Worm (Caenorhabditis elegans): Measurements from ENCODE around the gene F11C7.6.

F11C7.6 gene

ce11 chrX:17423894-17424594, 22.7 kb downstream of the F11C7.6 start:
- TF ChIP-seq unc-62 (GFP tag; optimal IDR thresholded peaks at IDR 0.05): no peak

ce11 chrX:17424595-17424913, 23.2 kb downstream of the F11C7.6 start:
- no peak for TF ChIP-seq unc-62 (GFP tag; optimal IDR thresholded peaks at IDR 0.05)

- TF ChIP-seq unc-62 (GFP tag; optimal IDR thresholded peaks at IDR 0.05): no peak
Measured at ce11 chrX:17426712-17427111, 25.3 kb downstream of the F11C7.6 start.

- TF ChIP-seq unc-62 (GFP tag; optimal IDR thresholded peaks at IDR 0.05): no peak
Measured at ce11 chrX:17427778-17428177, 26.4 kb downstream of the F11C7.6 start.

- no peak for TF ChIP-seq unc-62 (GFP tag; optimal IDR thresholded peaks at IDR 0.05)
Measured at ce11 chrX:17428803-17429202, 27.4 kb downstream of the F11C7.6 start, which contains the start of gene pbo-6. Gene pbo-6, plus strand, starts transcription at chrX:17429042.

- TF ChIP-seq unc-62 (GFP tag; optimal IDR thresholded peaks at IDR 0.05): no peak
Measured at ce11 chrX:17434234-17434633, 32.9 kb downstream of the F11C7.6 start, which contains the start of gene fubl-3. Gene fubl-3, plus strand, starts transcription at chrX:17434445.

ce11 chrX:17438386-17438785, 37.0 kb downstream of the F11C7.6 start, which contains the start of gene C36E6.8:
Gene C36E6.8, plus strand, starts transcription at chrX:17438686.
- TF ChIP-seq unc-62 (GFP tag; optimal IDR thresholded peaks at IDR 0.05): no peak

ce11 chrX:17451410-17451809, 50.0 kb downstream of the F11C7.6 start, which contains the start of gene C36E6.2:
Gene C36E6.2, plus strand, starts transcription at chrX:17451670.
- no peak for TF ChIP-seq unc-62 (GFP tag; optimal IDR thresholded peaks at IDR 0.05)

Data from whole organism, dauer.